Worm (Caenorhabditis elegans): ENCODE results near the gene srh-113.

DNA sequence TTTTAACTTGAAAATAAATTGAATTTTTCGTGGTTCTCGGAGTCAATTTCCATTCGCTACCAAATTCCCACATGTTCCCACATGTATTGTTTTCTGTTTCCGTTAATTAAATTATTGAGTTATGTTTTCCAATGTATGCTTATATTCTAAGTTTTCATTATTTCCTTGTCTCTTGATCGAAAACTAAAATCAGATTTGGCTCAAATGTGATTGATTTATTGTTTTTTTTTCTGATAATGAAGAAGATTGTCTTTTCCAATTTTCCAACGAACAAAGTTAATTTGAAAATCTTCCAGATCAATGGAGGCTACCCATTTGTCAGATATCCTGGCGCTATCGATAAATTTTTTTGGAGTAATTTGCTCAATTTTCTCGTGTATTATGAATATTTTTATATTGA lies 39.1 kb upstream of the srh-113 start, which contains the start of gene srbc-25:
- no peak for TF ChIP-seq nhr-28 (tag; optimal IDR thresholded peaks at IDR 0.05)
- TF ChIP-seq lin-35 (GFP tag; optimal IDR thresholded peaks at IDR 0.05) = no peak
- no peak for TF ChIP-seq ama-1 (optimal IDR thresholded peaks at IDR 0.05)
- no peak for TF ChIP-seq nhr-237 (tag; optimal IDR thresholded peaks at IDR 0.05)
- no peak for TF ChIP-seq unc-62 (GFP tag; optimal IDR thresholded peaks at IDR 0.05)
- no peak for TF ChIP-seq lsy-2 (tag; optimal IDR thresholded peaks at IDR 0.05)
- TF ChIP-seq unc-30 (tag; optimal IDR thresholded peaks at IDR 0.05) = no peak
- no peak for TF ChIP-seq dpl-1 (GFP tag; optimal IDR thresholded peaks at IDR 0.05)
- no peak for TF ChIP-seq snpc-4 (tag; optimal IDR thresholded peaks at IDR 0.05)
- no peak for TF ChIP-seq lin-39 (tag; optimal IDR thresholded peaks at IDR 0.05)
- TF ChIP-seq egl-27 (tag; optimal IDR thresholded peaks at IDR 0.05) = no peak
- no peak for TF ChIP-seq isw-1 (GFP tag; IDR thresholded peaks at IDR 0.05)
- TF ChIP-seq mep-1 (tag; optimal IDR thresholded peaks at IDR 0.05) = no peak
